Worm (Caenorhabditis elegans) whole organism, early embryonic: ENCODE measurements around the gene C35C5.10.

Experiments used
- B0310.2 ChIP-seq: sonication (generic microtip); optimal IDR thresholded peaks from 2 replicates; lab custom pipeline; 2016; ENCODE audit warnings: mild to moderate bottlenecking, missing genetic modification characterization, missing compliant biosample characterization
- F13C5.2 ChIP-seq: sonication (generic microtip); optimal IDR thresholded peaks from 2 replicates; lab custom pipeline; 2017; ENCODE audit warnings: mild to moderate bottlenecking, missing genetic modification characterization, inconsistent platforms, missing compliant biosample characterization
- aly-1 ChIP-seq: sonication (generic microtip); optimal IDR thresholded peaks from 2 replicates; lab custom pipeline; 2016; ENCODE audit warnings: missing genetic modification characterization, missing compliant biosample characterization
- ama-1 ChIP-seq: fragments of 150-350 bp; optimal IDR thresholded peaks from 2 replicates; lab custom pipeline; 2014
- ceh-13 ChIP-seq: fragments of 200-800 bp; sonication (Bioruptor generic); optimal IDR thresholded peaks from 2 replicates; lab custom pipeline; 2018; ENCODE audit warnings: mild to moderate bottlenecking, missing genetic modification characterization, missing compliant biosample characterization
- ceh-36 ChIP-seq: sonication (generic microtip); optimal IDR thresholded peaks from 2 replicates; lab custom pipeline; 2016; ENCODE audit warnings: missing genetic modification characterization, inconsistent platforms, missing compliant biosample characterization
- ets-7 ChIP-seq: sonication (generic microtip); optimal IDR thresholded peaks from 2 replicates; lab custom pipeline; 2016; ENCODE audit warnings: missing genotype, missing genetic modification characterization, missing compliant biosample characterization
- flt-1 ChIP-seq: fragments of 200-800 bp; sonication (Bioruptor generic); IDR thresholded peaks from 2 replicates; pipeline ENCODE4 v1.3.6; 2022; ENCODE audit warnings: missing genetic modification characterization, missing compliant biosample characterization
- hmbx-1 ChIP-seq: sonication (generic microtip); optimal IDR thresholded peaks from 2 replicates; lab custom pipeline; 2016; ENCODE audit warnings: mild to moderate bottlenecking, missing genetic modification characterization, missing compliant biosample characterization
- hmg-4 ChIP-seq: fragments of 200-800 bp; sonication (Bioruptor generic); optimal IDR thresholded peaks from 2 replicates; lab custom pipeline; 2018; ENCODE audit warnings: mild to moderate bottlenecking, missing genetic modification characterization, missing compliant biosample characterization
- hnd-1 ChIP-seq: sonication (generic microtip); optimal IDR thresholded peaks from 2 replicates; lab custom pipeline; 2016; ENCODE audit warnings: missing genetic modification characterization, missing compliant biosample characterization
- pes-1 ChIP-seq: fragments of 200-800 bp; sonication (Bioruptor generic); IDR thresholded peaks from 2 replicates; pipeline ENCODE4 v1.3.6; 2022; ENCODE audit warnings: missing genetic modification reagents, missing genetic modification characterization, missing compliant biosample characterization
- scrt-1 ChIP-seq: fragments of 200-800 bp; sonication (Bioruptor generic); IDR thresholded peaks from 2 replicates; pipeline ENCODE4 v1.3.6; 2022; ENCODE audit warnings: missing genetic modification characterization, missing compliant biosample characterization
- sea-1 ChIP-seq: fragments of 200-800 bp; sonication (Bioruptor generic); conservative IDR thresholded peaks from 2 replicates; pipeline ENCODE4 v1.3.6; 2022; ENCODE audit warnings: missing genetic modification characterization, missing compliant biosample characterization
- tbx-11 ChIP-seq: fragments of 200-800 bp; sonication (Bioruptor generic); IDR thresholded peaks from 2 replicates; pipeline ENCODE4 v1.3.6; 2022; ENCODE audit warnings: missing genetic modification characterization, missing compliant biosample characterization
- tbx-37 ChIP-seq: fragments of 200-800 bp; sonication (Bioruptor generic); conservative IDR thresholded peaks from 2 replicates; pipeline ENCODE4 v1.3.6; 2022; ENCODE audit warnings: missing genetic modification reagents, missing genetic modification characterization, missing compliant biosample characterization
- tra-4 ChIP-seq: sonication (generic microtip); optimal IDR thresholded peaks from 2 replicates; lab custom pipeline; 2017; ENCODE audit warnings: missing genetic modification characterization, missing compliant biosample characterization

C35C5.10 gene

ce11 chrX:11552879-11553278, 3.2 kb upstream of the C35C5.10 start:
- no peak for TF ChIP-seq pes-1 (GFP tag; lab: Robert Waterston, UW)
- TF ChIP-seq tbx-37 (GFP tag; lab: Robert Waterston, UW) = no peak
- no peak for TF ChIP-seq tbx-11 (GFP tag; lab: Robert Waterston, UW)
- TF ChIP-seq tra-4 (tag; lab: Kevin White, UChicago) = no peak
- no peak for TF ChIP-seq hmbx-1 (tag; lab: Kevin White, UChicago)
- no peak for TF ChIP-seq ceh-13
- TF ChIP-seq B0310.2 (tag; lab: Kevin White, UChicago) = no peak
- no peak for TF ChIP-seq aly-1 (tag; lab: Kevin White, UChicago)
- TF ChIP-seq ets-7 = no peak
- no peak for TF ChIP-seq hnd-1 (tag; lab: Kevin White, UChicago)
- TF ChIP-seq flt-1 = no peak

ce11 chrX:11554522-11554921, 1.5 kb upstream of the C35C5.10 start:
- no peak for TF ChIP-seq B0310.2 (tag; lab: Kevin White, UChicago)

- no peak for TF ChIP-seq hmbx-1 (tag; lab: Kevin White, UChicago)
- no peak for TF ChIP-seq flt-1
These were observed 998 bp upstream of the C35C5.10 start for ce11 chrX:11555046-11555445.

- no peak for TF ChIP-seq scrt-1
- no peak for TF ChIP-seq flt-1
- TF ChIP-seq pes-1 (GFP tag; lab: Robert Waterston, UW) = no peak
- no peak for TF ChIP-seq hmbx-1 (tag; lab: Kevin White, UChicago)
- TF ChIP-seq ceh-36 = no peak
These were observed 412 bp upstream of the C35C5.10 start for ce11 chrX:11555527-11556137.

- TF ChIP-seq B0310.2 (tag; lab: Kevin White, UChicago) (no peak), pes-1 (GFP tag; lab: Robert Waterston, UW) (no peak), F13C5.2 (tag; lab: Kevin White, UChicago) (no peak), tbx-37 (GFP tag; lab: Robert Waterston, UW) (no peak), ceh-13 (no peak), tbx-11 (GFP tag; lab: Robert Waterston, UW) (no peak), hmg-4 (GFP tag; lab: Kevin White, UChicago) (no peak), sea-1 (GFP tag; lab: Robert Waterston, UW) (no peak), ama-1 (lab: Kevin White, UChicago) (no peak), tra-4 (tag; lab: Kevin White, UChicago) (no peak), ets-7 (no peak), aly-1 (tag; lab: Kevin White, UChicago) (no peak), ceh-36 (no peak), hmbx-1 (tag; lab: Kevin White, UChicago) (no peak), scrt-1 (no peak), flt-1 (no peak), hnd-1 (tag; lab: Kevin White, UChicago) (no peak)
These were observed 2.1 kb downstream of the C35C5.10 start for ce11 chrX:11558156-11558555.

- TF ChIP-seq tbx-37 (GFP tag; lab: Robert Waterston, UW) (no peak), F13C5.2 (tag; lab: Kevin White, UChicago) (no peak), tra-4 (tag; lab: Kevin White, UChicago) (no peak), sea-1 (GFP tag; lab: Robert Waterston, UW) (no peak), flt-1 (no peak), ama-1 (lab: Kevin White, UChicago) (no peak)
These were observed 4.0 kb downstream of the C35C5.10 start for ce11 chrX:11560076-11560475.

ce11 chrX:11560615-11561014, 4.6 kb downstream of the C35C5.10 start, which contains the start of gene lev-8:
Gene lev-8 (plus strand): TSS chrX:11560915.
- TF ChIP-seq ceh-36 = no peak
- no peak for TF ChIP-seq sea-1 (GFP tag; lab: Robert Waterston, UW)
- no peak for TF ChIP-seq tbx-37 (GFP tag; lab: Robert Waterston, UW)
- TF ChIP-seq pes-1 (GFP tag; lab: Robert Waterston, UW) = no peak
- no peak for TF ChIP-seq tbx-11 (GFP tag; lab: Robert Waterston, UW)
- TF ChIP-seq F13C5.2 (tag; lab: Kevin White, UChicago) = no peak
- TF ChIP-seq flt-1 = no peak
- TF ChIP-seq hnd-1 (tag; lab: Kevin White, UChicago) = no peak
- no peak for TF ChIP-seq ama-1 (lab: Kevin White, UChicago)
- TF ChIP-seq ets-7 = no peak
- no peak for TF ChIP-seq ceh-13
- no peak for TF ChIP-seq hmbx-1 (tag; lab: Kevin White, UChicago)
- no peak for TF ChIP-seq hmg-4 (GFP tag; lab: Kevin White, UChicago)
- no peak for TF ChIP-seq aly-1 (tag; lab: Kevin White, UChicago)
- no peak for TF ChIP-seq scrt-1

ce11 chrX:11563663-11564062, 7.6 kb downstream of the C35C5.10 start, which contains the start of gene trpp-9:
Gene trpp-9 (plus strand): TSS chrX:11563923.
- peak; percentile 58 for TF ChIP-seq hmg-4 (GFP tag; lab: Kevin White, UChicago)
- no peak for TF ChIP-seq sea-1 (GFP tag; lab: Robert Waterston, UW)
- TF ChIP-seq hnd-1 (tag; lab: Kevin White, UChicago) = no peak
- no peak for TF ChIP-seq scrt-1
- no peak for TF ChIP-seq ama-1 (lab: Kevin White, UChicago)
- peak; percentile 78 for TF ChIP-seq F13C5.2 (tag; lab: Kevin White, UChicago)
